Fruit fly (Drosophila melanogaster) whole organism, embryonic: ENCODE measurements around the gene Dic61B.

Source experiments
- Blimp-1 ChIP-seq: fragments of 200-800 bp; sonication (Bioruptor generic); optimal IDR thresholded peaks from 3 replicates; lab custom pipeline; 2018; ENCODE audit warnings: missing biosample characterization, missing genetic modification characterization, mild to moderate bottlenecking, moderate library complexity, missing genetic modification reagents
- CG10654 ChIP-seq: fragments of 200-800 bp; sonication (Bioruptor generic); optimal IDR thresholded peaks from 2 replicates; lab custom pipeline; 2016; ENCODE audit warnings: missing biosample characterization, missing genetic modification characterization
- CG11504 ChIP-seq: fragments of 200-800 bp; sonication (Bioruptor generic); optimal IDR thresholded peaks from 3 replicates; lab custom pipeline; 2019; ENCODE audit warnings: missing biosample characterization, mild to moderate bottlenecking, missing genetic modification characterization, moderate library complexity
- CG12299 ChIP-seq: fragments of 200-800 bp; sonication (Bioruptor generic); optimal IDR thresholded peaks from 2 replicates; lab custom pipeline; 2018; ENCODE audit warnings: missing biosample characterization, mild to moderate bottlenecking, missing genetic modification characterization
- CG13775 ChIP-seq: fragments of 200-800 bp; sonication (Bioruptor generic); optimal IDR thresholded peaks from 3 replicates; lab custom pipeline; 2017; ENCODE audit warnings: missing biosample characterization, mild to moderate bottlenecking, missing genetic modification characterization
- CG14710 ChIP-seq: fragments of 200-800 bp; sonication (Bioruptor generic); optimal IDR thresholded peaks from 3 replicates; lab custom pipeline; 2019; ENCODE audit warnings: missing biosample characterization, mild to moderate bottlenecking, missing genetic modification characterization, moderate library complexity
- CG14860 ChIP-seq: fragments of 200-800 bp; sonication (Bioruptor generic); IDR thresholded peaks from 3 replicates; pipeline ENCODE4 v1.3.6; 2022; ENCODE audit warnings: missing biosample characterization, missing genetic modification characterization; ENCODE audit not compliant: partially characterized antibody
- CG15269 ChIP-seq: fragments of 200-800 bp; sonication (Bioruptor generic); optimal IDR thresholded peaks from 2 replicates; lab custom pipeline; 2018; ENCODE audit warnings: missing biosample characterization, mild to moderate bottlenecking, missing genetic modification characterization, moderate library complexity
- CG1602 ChIP-seq: fragments of 200-800 bp; sonication (Bioruptor generic); optimal IDR thresholded peaks from 3 replicates; lab custom pipeline; 2016; ENCODE audit warnings: missing biosample characterization, missing genetic modification characterization
- CG1603 ChIP-seq: fragments of 200-800 bp; sonication (Bioruptor generic); optimal IDR thresholded peaks from 2 replicates; lab custom pipeline; 2019; ENCODE audit warnings: missing biosample characterization, mild to moderate bottlenecking, missing genetic modification characterization, moderate library complexity
- CG16813 ChIP-seq: fragments of 200-800 bp; sonication (Bioruptor generic); IDR thresholded peaks from 3 replicates; pipeline ENCODE4 v1.3.6; 2022; ENCODE audit warnings: missing biosample characterization, missing genetic modification characterization; ENCODE audit not compliant: partially characterized antibody
- CG17359 ChIP-seq: fragments of 200-800 bp; sonication (Bioruptor generic); optimal IDR thresholded peaks from 3 replicates; lab custom pipeline; 2018; ENCODE audit warnings: missing biosample characterization, mild to moderate bottlenecking, missing genetic modification characterization, moderate library complexity
- CG17385 ChIP-seq: fragments of 200-800 bp; sonication (Bioruptor generic); optimal IDR thresholded peaks from 3 replicates; lab custom pipeline; 2018; ENCODE audit warnings: missing biosample characterization, mild to moderate bottlenecking, missing genetic modification characterization
- CG2678 ChIP-seq: fragments of 200-800 bp; sonication (Bioruptor generic); optimal IDR thresholded peaks from 3 replicates; lab custom pipeline; 2019; ENCODE audit warnings: missing biosample characterization, mild to moderate bottlenecking, missing genetic modification characterization, moderate library complexity
- CG31441 ChIP-seq: fragments of 200-800 bp; sonication (Bioruptor generic); IDR thresholded peaks from 2 replicates; pipeline ENCODE4 v1.3.6; 2022; ENCODE audit warnings: missing biosample characterization, missing genetic modification characterization
- CG34422 ChIP-seq: fragments of 200-800 bp; sonication (Bioruptor generic); IDR thresholded peaks from 3 replicates; pipeline ENCODE4 v1.3.6; 2022; ENCODE audit warnings: missing biosample characterization, missing genetic modification characterization
- CG3847 ChIP-seq: fragments of 200-800 bp; sonication (Bioruptor generic); IDR thresholded peaks from 2 replicates; pipeline ENCODE4 v1.3.6; 2022; ENCODE audit warnings: missing biosample characterization, missing genetic modification characterization
- CG4328 ChIP-seq: fragments of 200-800 bp; sonication (Bioruptor generic); optimal IDR thresholded peaks from 3 replicates; lab custom pipeline; 2017; ENCODE audit warnings: missing biosample characterization, missing genetic modification reagents, missing genetic modification characterization
- CG6813 ChIP-seq: fragments of 200-800 bp; sonication (Bioruptor generic); optimal IDR thresholded peaks from 2 replicates; lab custom pipeline; 2017; ENCODE audit warnings: missing biosample characterization, missing genetic modification characterization, mild to moderate bottlenecking, moderate library complexity, missing genetic modification reagents
- Dll ChIP-seq: fragments of 200-800 bp; sonication (Bioruptor generic); IDR thresholded peaks from 4 replicates; pipeline ENCODE4 v1.3.6; 2022; ENCODE audit warnings: missing biosample characterization, missing genetic modification characterization; ENCODE audit not compliant: partially characterized antibody
- HLH3B ChIP-seq: fragments of 200-800 bp; sonication (Bioruptor generic); IDR thresholded peaks from 2 replicates; pipeline ENCODE4 v1.3.6; 2022; ENCODE audit warnings: missing biosample characterization, missing genetic modification characterization
- Mrtf ChIP-seq: fragments of 200-800 bp; sonication (Bioruptor generic); IDR thresholded peaks from 3 replicates; pipeline ENCODE4 v1.3.6; 2022; ENCODE audit warnings: missing biosample characterization, missing genetic modification characterization
- NC2β ChIP-seq: fragments of 200-800 bp; sonication (Bioruptor generic); optimal IDR thresholded peaks from 2 replicates; lab custom pipeline; 2016; ENCODE audit warnings: missing biosample characterization, missing genetic modification characterization
- NfI ChIP-seq: fragments of 200-800 bp; sonication (Bioruptor generic); optimal IDR thresholded peaks from 3 replicates; lab custom pipeline; 2018; ENCODE audit warnings: missing biosample characterization, mild to moderate bottlenecking, missing genetic modification characterization, moderate library complexity
- Rx ChIP-seq: fragments of 200-800 bp; sonication (Bioruptor generic); IDR thresholded peaks from 2 replicates; pipeline ENCODE4 v1.3.6; 2022; ENCODE audit warnings: missing biosample characterization, missing genetic modification characterization
- Sry-β ChIP-seq: fragments of 200-800 bp; sonication (Bioruptor generic); optimal IDR thresholded peaks from 2 replicates; lab custom pipeline; 2018; ENCODE audit warnings: missing biosample characterization, mild to moderate bottlenecking, missing genetic modification characterization, moderate library complexity
- Ssrp ChIP-seq: fragments of 200-800 bp; sonication (Bioruptor generic); optimal IDR thresholded peaks from 2 replicates; lab custom pipeline; 2018; ENCODE audit warnings: missing biosample characterization, mild to moderate bottlenecking, missing genetic modification characterization, moderate library complexity
- Trl ChIP-seq, 3 experiments: fragments of >200 bp in 2 of 3; fragments of 200-800 bp in 1 of 3; sonication (Bioruptor generic) in 1 of 3; optimal IDR thresholded peaks; 2 replicates in 1 of 3; 3 replicates in 2 of 3; lab custom pipeline; 2016 to 2017; ENCODE audit warnings: missing biosample characterization in 1 of 3, missing genetic modification characterization in 1 of 3
- ato ChIP-seq: fragments of 200-800 bp; sonication (Bioruptor generic); IDR thresholded peaks from 2 replicates; pipeline ENCODE4 v1.3.6; 2022; ENCODE audit warnings: missing biosample characterization, missing genetic modification characterization; ENCODE audit not compliant: partially characterized antibody
- bbx ChIP-seq: fragments of 200-800 bp; sonication (Bioruptor generic); IDR thresholded peaks from 2 replicates; pipeline ENCODE4 v1.3.6; 2022; ENCODE audit warnings: missing biosample characterization, missing genetic modification characterization; ENCODE audit not compliant: partially characterized antibody
- cwo ChIP-seq: fragments of 200-800 bp; sonication (Bioruptor generic); optimal IDR thresholded peaks from 3 replicates; lab custom pipeline; 2017; ENCODE audit warnings: missing biosample characterization, missing genetic modification characterization, mild to moderate bottlenecking, moderate library complexity, missing genetic modification reagents
- danr ChIP-seq: fragments of 200-800 bp; sonication (Bioruptor generic); IDR thresholded peaks from 2 replicates; pipeline ENCODE4 v1.3.6; 2022; ENCODE audit warnings: missing biosample characterization, missing genetic modification characterization
- dimm ChIP-seq: fragments of 200-800 bp; sonication (Bioruptor generic); IDR thresholded peaks from 2 replicates; pipeline ENCODE4 v1.3.6; 2022; ENCODE audit warnings: missing biosample characterization, missing genetic modification characterization
- fru ChIP-seq: fragments of >200 bp; optimal IDR thresholded peaks from 2 replicates; lab custom pipeline; 2017
- grau ChIP-seq: fragments of 200-800 bp; optimal IDR thresholded peaks from 3 replicates; lab custom pipeline; 2019; ENCODE audit warnings: missing biosample characterization, mild to moderate bottlenecking, missing genetic modification characterization, moderate library complexity
- ham ChIP-seq: fragments of 200-800 bp; sonication (Bioruptor generic); IDR thresholded peaks from 2 replicates; pipeline ENCODE4 v1.3.6; 2022; ENCODE audit warnings: missing biosample characterization, missing genetic modification characterization
- hbn ChIP-seq: fragments of 200-800 bp; sonication (Bioruptor generic); IDR thresholded peaks from 2 replicates; pipeline ENCODE4 v1.3.6; 2022; ENCODE audit warnings: missing biosample characterization, missing genetic modification characterization; ENCODE audit not compliant: partially characterized antibody
- jigr1 ChIP-seq: fragments of 200-800 bp; sonication (Bioruptor generic); IDR thresholded peaks from 3 replicates; pipeline ENCODE4 v1.3.6; 2022; ENCODE audit warnings: missing biosample characterization, missing genetic modification characterization
- maf-S ChIP-seq: fragments of 200-800 bp; sonication (Bioruptor generic); optimal IDR thresholded peaks from 2 replicates; lab custom pipeline; 2016; ENCODE audit warnings: missing biosample characterization, missing genetic modification characterization
- odd ChIP-seq: fragments of 200-800 bp; sonication (Bioruptor generic); optimal IDR thresholded peaks from 2 replicates; lab custom pipeline; 2017; ENCODE audit warnings: missing biosample characterization, mild to moderate bottlenecking, missing genetic modification characterization
- otp ChIP-seq: fragments of 200-800 bp; sonication (Bioruptor generic); IDR thresholded peaks from 3 replicates; pipeline ENCODE4, ENCODE4 v1.3.6; 2022; ENCODE audit warnings: missing biosample characterization, missing genetic modification characterization
- pan ChIP-seq, 4 experiments: fragments of >200 bp in 3 of 4; fragments of 200-800 bp in 1 of 4; sonication (Bioruptor generic) in 1 of 4; optimal IDR thresholded peaks in 3 of 4; IDR thresholded peaks in 1 of 4; 2 replicates each; pipeline versions ENCODE4 v1.3.6 to Lab custom; 2017 to 2022; ENCODE audit warnings: missing biosample characterization in 2 of 4, missing genetic modification characterization in 2 of 4, mixed read lengths in 1 of 4
- run ChIP-seq: fragments of 200-800 bp; sonication (Bioruptor generic); optimal IDR thresholded peaks from 3 replicates; lab custom pipeline; 2018; ENCODE audit warnings: missing biosample characterization, mild to moderate bottlenecking, missing genetic modification characterization
- salm ChIP-seq: fragments of 200-800 bp; sonication (Bioruptor generic); optimal IDR thresholded peaks from 2 replicates; lab custom pipeline; 2018; ENCODE audit warnings: missing biosample characterization, mild to moderate bottlenecking, missing genetic modification characterization
- sima ChIP-seq: fragments of 200-800 bp; sonication (Bioruptor generic); optimal IDR thresholded peaks from 2 replicates; lab custom pipeline; 2016; ENCODE audit warnings: missing biosample characterization, missing genetic modification characterization
- unpg ChIP-seq: fragments of 200-800 bp; sonication (Bioruptor generic); optimal IDR thresholded peaks from 3 replicates; lab custom pipeline; 2018; ENCODE audit warnings: missing biosample characterization, mild to moderate bottlenecking, missing genetic modification characterization, moderate library complexity
- zf30C ChIP-seq: fragments of 200-800 bp; sonication (Bioruptor generic); optimal IDR thresholded peaks from 3 replicates; lab custom pipeline; 2018; ENCODE audit warnings: missing biosample characterization, mild to moderate bottlenecking, missing genetic modification characterization

Dic61B gene

DNA sequence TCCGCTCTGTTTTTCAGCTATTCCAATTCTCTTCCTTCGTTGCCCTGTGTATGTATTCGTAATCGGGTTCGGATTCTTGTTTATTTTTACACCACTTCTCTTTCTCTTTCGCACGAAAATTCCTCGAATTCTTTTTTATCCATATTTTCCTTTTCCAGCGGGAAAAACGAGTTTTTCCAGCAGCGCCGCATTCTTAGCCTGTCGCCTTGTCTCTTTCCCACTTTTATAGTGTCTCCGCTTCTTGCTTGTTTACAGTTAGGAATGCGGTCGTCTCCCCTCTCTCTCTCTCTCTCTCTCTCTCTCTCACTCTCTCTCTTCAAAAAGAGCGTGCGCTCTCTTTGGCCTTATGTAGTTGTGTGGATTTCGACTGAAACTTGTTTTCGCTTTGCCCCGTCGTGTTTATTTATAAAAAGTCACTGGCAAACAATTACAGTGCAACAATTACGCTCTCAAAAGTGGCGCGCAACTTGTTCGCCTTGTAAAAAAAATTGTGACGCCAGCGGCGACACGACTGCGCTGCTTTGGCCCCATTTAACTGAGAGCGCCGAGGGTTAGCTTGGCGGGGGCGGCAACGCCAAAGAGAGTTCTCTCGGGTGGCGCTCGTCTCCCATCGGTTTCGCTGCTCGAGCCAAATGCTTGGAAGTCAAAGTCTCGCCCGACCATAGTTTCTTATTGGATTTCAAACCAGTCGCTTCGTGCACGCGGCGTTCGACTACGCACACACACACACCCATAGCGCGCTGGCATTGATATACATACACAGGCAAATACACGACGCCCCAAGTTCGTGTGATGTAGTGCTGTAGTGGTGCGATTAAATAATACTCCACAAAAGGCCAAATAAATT lies 21.0 kb downstream of the Dic61B start (continued):
- TF ChIP-seq Mrtf (GFP tag; lab: Robert Waterston, UW) = no peak
- TF ChIP-seq CG1602 (GFP tag; lab: Kevin White, UChicago) = no peak
- no peak for TF ChIP-seq fru (lab: Kevin White, UChicago)
- TF ChIP-seq jigr1 (GFP tag; lab: Robert Waterston, UW) = no peak
- peak; percentile 28 for TF ChIP-seq Sry-β (GFP tag; lab: Kevin White, UChicago)
- TF ChIP-seq CG17359 (tag; lab: Kevin White, UChicago) = peak; percentile 49
- peak; percentile 48 for TF ChIP-seq CG4328
- no peak for TF ChIP-seq Ssrp (tag; lab: Kevin White, UChicago)
- peak; percentile 11 for TF ChIP-seq CG2678 (tag; lab: Kevin White, UChicago)
- TF ChIP-seq zf30C (GFP tag; lab: Kevin White, UChicago) = peak; percentile 54
- no peak for TF ChIP-seq CG10654 (GFP tag; lab: Kevin White, UChicago)
- TF ChIP-seq maf-S (GFP tag; lab: Kevin White, UChicago) = no peak
- peak; percentile 23; the same call in 1 of the 2 replicates for TF ChIP-seq HLH3B
- no peak for TF ChIP-seq CG14860 (GFP tag; lab: Robert Waterston, UW)
- peak; percentile 50; the same call in 3 of the 4 replicates for TF ChIP-seq Dll (GFP tag; lab: Robert Waterston, UW)
- TF ChIP-seq NC2β = peak; percentile 22
- no peak for TF ChIP-seq Rx (GFP tag; lab: Robert Waterston, UW)
- TF ChIP-seq Blimp-1 (GFP tag; lab: Kevin White, UChicago) = no peak
- TF ChIP-seq grau = no peak
- TF ChIP-seq odd = no peak
- TF ChIP-seq CG6813 (GFP tag; lab: Kevin White, UChicago) = peak; percentile 29
- TF ChIP-seq CG13775 (GFP tag; lab: Kevin White, UChicago) = no peak
- TF ChIP-seq CG11504 (tag; lab: Kevin White, UChicago) = peak; percentile 36
- TF ChIP-seq CG31441 (GFP tag; lab: Robert Waterston, UW) = peak; percentile 8; the same call in 1 of the 2 replicates
- TF ChIP-seq ato (GFP tag; lab: Robert Waterston, UW) = no peak
- TF ChIP-seq cwo (GFP tag; lab: Kevin White, UChicago) = peak; percentile 54
- TF ChIP-seq pan (optimal IDR thresholded peaks at IDR 0.05; lab: Kevin White, UChicago) = no peak
- no peak for TF ChIP-seq pan (GFP tag; optimal IDR thresholded peaks at IDR 0.05 in 1 of 2, IDR thresholded peaks at IDR 0.05 in 1 of 2)
- TF ChIP-seq CG34422 (GFP tag; lab: Robert Waterston, UW) = peak; percentile 33; the same call in 1 of the 3 replicates
- TF ChIP-seq CG3847 (GFP tag; lab: Robert Waterston, UW) = no peak
- peak; percentile 6; the same call in 1 of the 3 replicates for TF ChIP-seq CG16813 (GFP tag; lab: Robert Waterston, UW)
- TF ChIP-seq CG1603 (tag; lab: Kevin White, UChicago) = no peak
- TF ChIP-seq dimm (GFP tag; lab: Robert Waterston, UW) = no peak
- peak; percentile 94 for TF ChIP-seq CG17385 (GFP tag; lab: Kevin White, UChicago)
- no peak for TF ChIP-seq danr (GFP tag; lab: Robert Waterston, UW)
- peak; percentile 24; the same call in 1 of the 2 replicates for TF ChIP-seq bbx (GFP tag; lab: Robert Waterston, UW)
- no peak; the same call in 1 of the 3 replicates for TF ChIP-seq otp (GFP tag; lab: Robert Waterston, UW)
- TF ChIP-seq hbn (GFP tag; lab: Robert Waterston, UW) = peak; percentile 46; the same call in 1 of the 2 replicates
- peak; percentile 48 for TF ChIP-seq CG12299 (tag; lab: Kevin White, UChicago)
- TF ChIP-seq CG14710 (tag; lab: Kevin White, UChicago) = no peak
- TF ChIP-seq unpg (GFP tag; lab: Kevin White, UChicago) = no peak
- peak; percentile 97 to 100 for TF ChIP-seq Trl (optimal IDR thresholded peaks at IDR 0.05; lab: Kevin White, UChicago)
- TF ChIP-seq Trl (GFP tag; optimal IDR thresholded peaks at IDR 0.05; lab: Kevin White, UChicago) = peak; percentile 83
- peak; percentile 33 for TF ChIP-seq CG15269 (tag; lab: Kevin White, UChicago)
- no peak for TF ChIP-seq sima
- TF ChIP-seq run = no peak
- TF ChIP-seq ham (GFP tag; lab: Robert Waterston, UW) = no peak
- peak; percentile 23 for TF ChIP-seq salm (tag; lab: Kevin White, UChicago)
- TF ChIP-seq NfI (GFP tag; lab: Kevin White, UChicago) = no peak
